Fruit fly (Drosophila melanogaster): ENCODE data around the gene Fntb.

- TF ChIP-seq EcR (GFP tag; optimal IDR thresholded peaks at IDR 0.05) (no peak), usp (GFP tag; optimal IDR thresholded peaks at IDR 0.05) (no peak), pan (optimal IDR thresholded peaks at IDR 0.05) (no peak), psq (optimal IDR thresholded peaks at IDR 0.05) (no peak), Dll (optimal IDR thresholded peaks at IDR 0.05) (no peak), CG8478 (optimal IDR thresholded peaks at IDR 0.05) (no peak)
Observed at dm6 chr3R:16472301-16472700, 39.5 kb downstream of the Fntb start, which contains the start of gene Gyc89Da.

Data from whole organism.